Worm (Caenorhabditis elegans) whole organism, mixed stage, embryonic: ENCODE data around the gene C55C3.73.

Source experiments
- bed-3 ChIP-seq: fragments of 200-800 bp; sonication (Bioruptor generic); optimal IDR thresholded peaks from 3 replicates; lab custom pipeline; 2018; ENCODE audit warnings: mild to moderate bottlenecking, missing genetic modification characterization, moderate library complexity, missing compliant biosample characterization
- blmp-1 ChIP-seq: fragments of 150-350 bp; optimal IDR thresholded peaks from 2 replicates; lab custom pipeline; 2014; ENCODE audit warnings: missing biosample characterization, missing genetic modification characterization
- ceh-39 ChIP-seq: fragments of 150-350 bp; optimal IDR thresholded peaks from 2 replicates; lab custom pipeline; 2014; ENCODE audit warnings: missing biosample characterization, missing genetic modification characterization
- ceh-43 ChIP-seq: fragments of 200-800 bp; sonication (Bioruptor generic); optimal IDR thresholded peaks from 2 replicates; lab custom pipeline; 2018; ENCODE audit warnings: mild to moderate bottlenecking, missing genetic modification characterization, moderate library complexity, missing compliant biosample characterization
- ceh-83 ChIP-seq: fragments of 200-800 bp; sonication (Bioruptor generic); optimal IDR thresholded peaks from 2 replicates; lab custom pipeline; 2018; ENCODE audit warnings: mild to moderate bottlenecking, missing genetic modification characterization, missing compliant biosample characterization
- ces-1 ChIP-seq: fragments of 150-350 bp; optimal IDR thresholded peaks from 2 replicates; lab custom pipeline; 2014; ENCODE audit warnings: missing biosample characterization, missing genetic modification reagents, missing genetic modification characterization
- cnd-1 ChIP-seq: fragments of 200-800 bp; sonication (Bioruptor generic); optimal IDR thresholded peaks from 2 replicates; lab custom pipeline; 2018; ENCODE audit warnings: mild to moderate bottlenecking, missing genetic modification characterization, missing compliant biosample characterization
- drap-1 ChIP-seq: fragments of 200-800 bp; sonication (Bioruptor generic); optimal IDR thresholded peaks from 3 replicates; lab custom pipeline; 2018; ENCODE audit warnings: mild to moderate bottlenecking, missing genetic modification characterization, missing compliant biosample characterization
- elt-3 ChIP-seq: fragments of 150-350 bp; optimal IDR thresholded peaks from 2 replicates; lab custom pipeline; 2014; ENCODE audit warnings: missing biosample characterization, missing genetic modification characterization
- ham-2 ChIP-seq: fragments of 200-800 bp; sonication (Bioruptor generic); optimal IDR thresholded peaks from 2 replicates; lab custom pipeline; 2018; ENCODE audit warnings: mild to moderate bottlenecking, missing genetic modification characterization, missing compliant biosample characterization
- hlh-1 ChIP-seq: fragments of 150-350 bp; optimal IDR thresholded peaks from 2 replicates; lab custom pipeline; 2014; ENCODE audit warnings: missing biosample characterization, missing genetic modification reagents, missing genetic modification characterization
- lin-32 ChIP-seq: fragments of 200-800 bp; sonication (Bioruptor generic); optimal IDR thresholded peaks from 2 replicates; lab custom pipeline; 2018; ENCODE audit warnings: mild to moderate bottlenecking, missing genetic modification characterization, missing compliant biosample characterization
- lsy-2 ChIP-seq: fragments of 150-350 bp; optimal IDR thresholded peaks from 2 replicates; lab custom pipeline; 2014; ENCODE audit warnings: missing biosample characterization, missing genetic modification characterization
- mab-5 ChIP-seq: fragments of 150-350 bp; optimal IDR thresholded peaks from 2 replicates; lab custom pipeline; 2014; ENCODE audit warnings: missing biosample characterization, missing genetic modification characterization
- mep-1 ChIP-seq: fragments of 150-350 bp; optimal IDR thresholded peaks from 2 replicates; lab custom pipeline; 2017; ENCODE audit warnings: missing biosample characterization, missing genetic modification reagents, missing genetic modification characterization, inconsistent platforms
- mls-2 ChIP-seq: sonication (generic microtip); optimal IDR thresholded peaks from 2 replicates; lab custom pipeline; 2016; ENCODE audit warnings: mild to moderate bottlenecking, missing genetic modification characterization, moderate library complexity, missing compliant biosample characterization
- nhr-12 ChIP-seq: fragments of 150-350 bp; optimal IDR thresholded peaks from 2 replicates; lab custom pipeline; 2014; ENCODE audit warnings: missing biosample characterization, missing genetic modification characterization
- nhr-2 ChIP-seq: fragments of 150-350 bp; optimal IDR thresholded peaks from 2 replicates; lab custom pipeline; 2014; ENCODE audit warnings: missing biosample characterization, missing genetic modification characterization
- nhr-237 ChIP-seq: fragments of 150-350 bp; optimal IDR thresholded peaks from 2 replicates; lab custom pipeline; 2014; ENCODE audit warnings: missing biosample characterization, missing genetic modification characterization
- nhr-28 ChIP-seq: fragments of 150-350 bp; optimal IDR thresholded peaks from 2 replicates; lab custom pipeline; 2014; ENCODE audit warnings: missing biosample characterization, missing genetic modification characterization
- nhr-76 ChIP-seq: sonication (generic microtip); optimal IDR thresholded peaks from 2 replicates; lab custom pipeline; 2017; ENCODE audit warnings: missing biosample characterization, missing genetic modification characterization
- sem-2 ChIP-seq: fragments of 200-800 bp; sonication (Bioruptor generic); optimal IDR thresholded peaks from 2 replicates; lab custom pipeline; 2018; ENCODE audit warnings: mild to moderate bottlenecking, missing genetic modification characterization, missing compliant biosample characterization
- snpc-4 ChIP-seq: fragments of 150-350 bp; optimal IDR thresholded peaks from 2 replicates; lab custom pipeline; 2014; ENCODE audit warnings: missing biosample characterization, missing genetic modification characterization
- sptf-1 ChIP-seq: sonication (generic microtip); optimal IDR thresholded peaks from 2 replicates; lab custom pipeline; 2017; ENCODE audit warnings: mild to moderate bottlenecking, missing genetic modification characterization, moderate library complexity, missing compliant biosample characterization
- tbx-8 ChIP-seq: fragments of 200-800 bp; sonication (Bioruptor generic); optimal IDR thresholded peaks from 2 replicates; lab custom pipeline; 2018; ENCODE audit warnings: mild to moderate bottlenecking, missing genetic modification characterization, moderate library complexity, missing compliant biosample characterization
- unc-120 ChIP-seq: sonication (generic microtip); optimal IDR thresholded peaks from 2 replicates; lab custom pipeline; 2017; ENCODE audit warnings: missing genetic modification characterization, missing compliant biosample characterization; ENCODE audit not compliant: poor library complexity, severe bottlenecking
- unc-62 ChIP-seq: fragments of 150-350 bp; optimal IDR thresholded peaks from 2 replicates; lab custom pipeline; 2014; ENCODE audit warnings: missing biosample characterization, missing genetic modification reagents, missing genetic modification characterization
- zip-8 ChIP-seq: fragments of 150-350 bp; optimal IDR thresholded peaks from 2 replicates; lab custom pipeline; 2014; ENCODE audit warnings: missing biosample characterization, missing genetic modification characterization
- ztf-11 ChIP-seq: fragments of 150-350 bp; optimal IDR thresholded peaks from 2 replicates; lab custom pipeline; 2014; ENCODE audit warnings: missing biosample characterization, missing genetic modification characterization

The C55C3.73 gene

DNA sequence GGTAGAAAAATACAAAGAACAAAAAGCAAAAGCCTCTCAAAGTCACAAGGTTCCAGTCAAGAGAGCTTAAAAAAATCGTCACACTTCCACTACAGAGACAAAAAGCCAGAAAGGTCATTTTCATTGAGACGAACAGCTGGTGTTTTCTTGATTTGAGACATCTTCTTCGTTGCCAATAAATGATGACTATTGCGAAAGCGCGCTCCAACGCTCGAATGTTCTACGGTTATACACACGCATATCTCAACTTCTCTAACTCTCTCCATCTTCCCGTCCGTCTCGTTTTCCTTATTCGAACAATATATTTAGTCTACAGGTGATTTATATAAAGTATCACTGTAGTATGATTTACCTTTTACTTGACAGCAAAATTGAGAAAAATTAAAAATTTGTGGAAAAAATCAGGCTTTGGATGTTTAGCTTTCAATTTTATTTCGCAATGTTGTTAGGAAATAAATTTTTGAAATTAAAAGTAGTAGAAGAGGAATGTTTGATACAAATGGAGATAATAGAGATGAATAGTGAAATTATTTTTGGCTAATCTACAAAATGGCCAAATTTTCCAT lies 37.8 kb downstream of the C55C3.73 start:
- TF ChIP-seq cnd-1 (tag; lab: Kevin White, UChicago) = peak; percentile 61
- peak; percentile 3 for TF ChIP-seq mep-1 (tag; lab: Kevin White, UChicago)
- TF ChIP-seq unc-62 = peak; percentile 51
- TF ChIP-seq blmp-1 (tag; lab: Kevin White, UChicago) = no peak
- no peak for TF ChIP-seq lin-32
- TF ChIP-seq hlh-1 = peak; percentile 49
- peak; percentile 30 for TF ChIP-seq ces-1
- peak; percentile 28 for TF ChIP-seq unc-120 (tag; lab: Kevin White, UChicago)
- peak; percentile 11 for TF ChIP-seq lsy-2
- TF ChIP-seq nhr-237 (tag; lab: Kevin White, UChicago) = peak; percentile 4
- TF ChIP-seq nhr-2 (tag; lab: Kevin White, UChicago) = no peak

DNA sequence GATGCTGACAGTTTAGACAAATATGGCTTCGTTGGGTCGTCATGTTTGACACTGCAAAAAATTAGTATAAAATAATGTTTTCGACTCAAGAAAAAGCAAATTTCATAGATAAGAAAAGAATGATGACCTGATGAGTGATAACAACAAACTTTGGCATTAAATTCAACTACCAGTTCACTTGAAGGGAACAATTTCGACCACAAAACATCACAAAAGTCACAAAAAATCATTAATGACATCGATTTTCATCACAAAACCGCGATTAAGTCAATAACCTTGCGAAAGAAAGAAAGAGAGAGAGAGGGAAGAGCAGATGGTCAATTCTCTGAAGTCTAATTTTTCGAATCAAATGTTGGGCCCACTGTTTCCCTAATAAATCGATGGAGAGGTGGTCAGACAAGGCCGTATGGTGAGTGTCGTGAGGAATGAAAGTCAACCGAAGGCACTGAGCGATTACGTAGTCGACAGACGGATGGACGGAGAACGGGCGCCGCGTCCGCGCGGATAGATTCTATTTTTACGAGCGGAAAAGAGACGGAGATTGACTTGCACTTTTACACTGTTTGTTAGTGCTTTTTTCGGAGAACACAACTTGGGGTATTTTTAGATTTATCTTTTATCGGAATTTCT lies 38.8 kb downstream of the C55C3.73 start, which contains the start of gene bec-1:
Gene bec-1 (minus strand): TSS at position 51 of the 630 bp plus-strand sequence.
- TF ChIP-seq cnd-1 (tag; lab: Kevin White, UChicago) (peak; percentile 22), mep-1 (tag; lab: Kevin White, UChicago) (no peak)

DNA sequence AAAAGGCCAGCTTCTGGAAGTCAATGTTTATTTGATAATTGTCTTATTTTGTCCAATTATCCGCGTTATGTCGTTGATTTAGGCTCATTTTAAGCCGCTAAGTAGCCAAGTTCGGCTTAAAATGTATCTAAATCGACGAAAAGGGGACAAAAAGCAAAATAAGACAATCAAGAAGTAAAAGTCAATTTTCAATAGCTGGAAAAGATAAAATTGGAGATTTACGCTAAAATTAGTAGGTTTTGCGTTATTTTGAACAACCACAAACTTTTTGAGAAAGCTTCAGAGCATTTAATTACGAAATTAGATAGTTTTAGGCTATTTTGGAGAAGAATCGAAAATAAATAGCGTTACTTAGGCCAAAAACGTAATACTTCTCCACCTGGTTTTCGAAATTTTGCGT lies 40.4 kb downstream of the C55C3.73 start:
- TF ChIP-seq ztf-11 (no peak), nhr-28 (tag; lab: Kevin White, UChicago) (no peak), ceh-39 (tag; lab: Kevin White, UChicago) (no peak), cnd-1 (tag; lab: Kevin White, UChicago) (no peak)

DNA sequence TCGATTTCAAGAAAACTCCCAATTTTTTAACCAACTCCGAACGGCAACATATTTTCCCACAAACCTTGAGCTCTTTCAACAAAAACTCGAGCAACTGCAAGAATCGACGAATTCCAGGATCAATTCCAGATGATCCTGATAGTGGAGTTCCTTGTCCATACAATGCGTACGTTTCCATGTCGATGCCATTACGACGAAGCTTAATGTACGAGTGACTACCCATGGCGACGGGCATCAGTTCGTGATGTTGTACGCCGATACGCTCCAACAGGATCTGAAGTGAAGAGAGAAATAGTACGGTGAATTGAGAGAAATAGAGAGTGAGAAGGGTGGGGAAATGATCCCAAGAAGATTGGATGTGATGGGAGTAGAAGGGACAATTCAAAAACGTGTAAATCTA lies 41.2 kb downstream of the C55C3.73 start:
- TF ChIP-seq elt-3 (tag; lab: Kevin White, UChicago) = no peak
- no peak for TF ChIP-seq sem-2 (GFP tag; lab: Kevin White, UChicago)
- no peak for TF ChIP-seq mab-5 (tag; lab: Kevin White, UChicago)
- no peak for TF ChIP-seq drap-1 (GFP tag; lab: Kevin White, UChicago)
- TF ChIP-seq ceh-83 (GFP tag; lab: Kevin White, UChicago) = no peak
- TF ChIP-seq nhr-2 (tag; lab: Kevin White, UChicago) = no peak
- TF ChIP-seq snpc-4 (tag; lab: Kevin White, UChicago) = no peak
- TF ChIP-seq nhr-237 (tag; lab: Kevin White, UChicago) = no peak
- no peak for TF ChIP-seq tbx-8 (GFP tag; lab: Kevin White, UChicago)
- TF ChIP-seq cnd-1 (tag; lab: Kevin White, UChicago) = no peak
- no peak for TF ChIP-seq ham-2

DNA sequence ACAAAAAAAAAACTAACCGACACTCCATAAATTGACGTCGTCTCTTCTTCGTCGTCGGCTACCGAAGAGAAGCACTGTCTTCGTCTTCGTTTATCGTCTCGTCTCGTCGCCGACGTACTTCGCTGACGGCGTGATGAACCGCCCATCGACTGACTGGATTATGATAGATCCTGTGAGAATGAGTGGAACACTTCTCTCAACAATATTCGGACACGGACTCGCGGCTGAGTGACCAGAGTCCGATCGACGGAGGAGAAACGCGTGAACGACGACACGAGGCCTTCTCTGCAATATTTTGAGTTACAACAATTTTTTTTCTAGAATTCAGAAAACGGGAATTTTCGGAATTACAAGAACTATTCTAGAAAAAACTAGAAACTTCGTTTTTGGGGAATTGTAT lies 43.0 kb downstream of the C55C3.73 start, which contains the start of gene skn-1:
Gene skn-1 (minus strand): TSS at position 146 of the 400 bp plus-strand sequence.
- no peak for TF ChIP-seq unc-120 (tag; lab: Kevin White, UChicago)
- TF ChIP-seq tbx-8 (GFP tag; lab: Kevin White, UChicago) = no peak
- no peak for TF ChIP-seq drap-1 (GFP tag; lab: Kevin White, UChicago)
- no peak for TF ChIP-seq zip-8 (tag; lab: Kevin White, UChicago)
- no peak for TF ChIP-seq lsy-2
- TF ChIP-seq snpc-4 (tag; lab: Kevin White, UChicago) = no peak
- TF ChIP-seq ceh-43 (GFP tag; lab: Kevin White, UChicago) = no peak
- TF ChIP-seq bed-3 = no peak
- TF ChIP-seq sem-2 (GFP tag; lab: Kevin White, UChicago) = no peak
- no peak for TF ChIP-seq ceh-39 (tag; lab: Kevin White, UChicago)
- TF ChIP-seq nhr-2 (tag; lab: Kevin White, UChicago) = no peak
- TF ChIP-seq nhr-76 (tag; lab: Kevin White, UChicago) = no peak
- no peak for TF ChIP-seq sptf-1 (tag; lab: Kevin White, UChicago)
- no peak for TF ChIP-seq ceh-83 (GFP tag; lab: Kevin White, UChicago)
- TF ChIP-seq nhr-12 (tag; lab: Kevin White, UChicago) = no peak
- no peak for TF ChIP-seq ces-1
- TF ChIP-seq mls-2 (tag; lab: Kevin White, UChicago) = no peak
